Fruit fly (Drosophila melanogaster) whole organism, pupa: Measurements from ENCODE around the gene Strip.

Source experiments
- CG10348 ChIP-seq: fragments of 200-800 bp; sonication (Bioruptor generic); IDR thresholded peaks from 2 replicates; pipeline ENCODE4 v1.3.6; 2022; ENCODE audit warnings: missing biosample characterization, missing genetic modification characterization
- CG12605 ChIP-seq: fragments of 200-800 bp; sonication (Bioruptor generic); IDR thresholded peaks from 2 replicates; pipeline ENCODE4 v1.3.6; 2022; ENCODE audit warnings: missing biosample characterization, missing genetic modification characterization
- CG13204 ChIP-seq: fragments of 200-800 bp; sonication (Bioruptor generic); optimal IDR thresholded peaks from 2 replicates; lab custom pipeline; 2018; ENCODE audit warnings: missing biosample characterization, mild to moderate bottlenecking, missing genetic modification characterization, moderate library complexity
- CG14655 ChIP-seq: fragments of 200-800 bp; sonication (Bioruptor generic); optimal IDR thresholded peaks from 3 replicates; lab custom pipeline; 2017; ENCODE audit warnings: mild to moderate bottlenecking, missing biosample characterization, missing genetic modification reagents, missing genetic modification characterization
- CG15710 ChIP-seq: fragments of 200-800 bp; sonication (Bioruptor generic); optimal IDR thresholded peaks from 2 replicates; lab custom pipeline; 2018; ENCODE audit warnings: missing biosample characterization, mild to moderate bottlenecking, missing genetic modification characterization, moderate library complexity
- CG17806 ChIP-seq: fragments of 200-800 bp; sonication (Bioruptor generic); optimal IDR thresholded peaks from 2 replicates; lab custom pipeline; 2018; ENCODE audit warnings: missing biosample characterization, mild to moderate bottlenecking, missing genetic modification characterization, moderate library complexity
- CG32121 ChIP-seq: fragments of 200-800 bp; sonication (Bioruptor generic); IDR thresholded peaks from 2 replicates; pipeline ENCODE4 v1.3.6; 2022; ENCODE audit warnings: missing biosample characterization, missing genetic modification characterization
- CG34367 ChIP-seq: fragments of 200-800 bp; sonication (Bioruptor generic); optimal IDR thresholded peaks from 2 replicates; lab custom pipeline; 2018; ENCODE audit warnings: missing biosample characterization, mild to moderate bottlenecking, missing genetic modification characterization
- CG4496 ChIP-seq: fragments of 200-800 bp; sonication (Bioruptor generic); IDR thresholded peaks from 3 replicates; pipeline ENCODE4 v1.3.6; 2022; ENCODE audit warnings: missing biosample characterization, missing genetic modification characterization
- CG8159 ChIP-seq: fragments of 200-800 bp; sonication (Bioruptor generic); optimal IDR thresholded peaks from 3 replicates; lab custom pipeline; 2018; ENCODE audit warnings: missing biosample characterization, mild to moderate bottlenecking, missing genetic modification characterization, moderate library complexity
- CG8301 ChIP-seq: fragments of 200-800 bp; sonication (Bioruptor generic); optimal IDR thresholded peaks from 2 replicates; lab custom pipeline; 2018; ENCODE audit warnings: missing biosample characterization, mild to moderate bottlenecking, missing genetic modification characterization
- CG9948 ChIP-seq: fragments of 200-800 bp; sonication (Bioruptor generic); optimal IDR thresholded peaks from 2 replicates; lab custom pipeline; 2018; ENCODE audit warnings: missing biosample characterization, mild to moderate bottlenecking, missing genetic modification characterization, moderate library complexity
- D1 ChIP-seq: fragments of 200-800 bp; sonication (Bioruptor generic); optimal IDR thresholded peaks from 2 replicates; lab custom pipeline; 2018; ENCODE audit warnings: missing biosample characterization, mild to moderate bottlenecking, missing genetic modification characterization, moderate library complexity
- EcR ChIP-seq: fragments of 200-800 bp; sonication (Bioruptor generic); optimal IDR thresholded peaks from 3 replicates; lab custom pipeline; 2019; ENCODE audit warnings: missing biosample characterization, missing genetic modification characterization, mild to moderate bottlenecking, moderate library complexity, missing genetic modification reagents
- Ets98B ChIP-seq: fragments of 200-800 bp; sonication (Bioruptor generic); IDR thresholded peaks from 2 replicates; pipeline ENCODE4 v1.3.6; 2022; ENCODE audit warnings: missing biosample characterization, missing genetic modification characterization
- Pif1A ChIP-seq: fragments of 200-800 bp; sonication (Bioruptor generic); optimal IDR thresholded peaks from 3 replicates; lab custom pipeline; 2016; ENCODE audit warnings: missing biosample characterization, missing genetic modification characterization
- Pif1B ChIP-seq: fragments of 200-800 bp; sonication (Bioruptor generic); optimal IDR thresholded peaks from 3 replicates; lab custom pipeline; 2016; ENCODE audit warnings: missing biosample characterization, missing genetic modification characterization
- Snoo ChIP-seq: fragments of 200-800 bp; sonication (Bioruptor generic); optimal IDR thresholded peaks from 3 replicates; lab custom pipeline; 2017; ENCODE audit warnings: missing biosample characterization, mild to moderate bottlenecking, missing genetic modification characterization, inconsistent platforms
- fd96Ca ChIP-seq: fragments of 200-800 bp; sonication (Bioruptor generic); IDR thresholded peaks from 3 replicates; pipeline ENCODE4 v1.3.6; 2022; ENCODE audit warnings: missing biosample characterization, missing genetic modification characterization
- gl ChIP-seq: fragments of 200-800 bp; sonication (Bioruptor generic); optimal IDR thresholded peaks from 2 replicates; lab custom pipeline; 2018; ENCODE audit warnings: missing biosample characterization, mild to moderate bottlenecking, missing genetic modification characterization
- rn ChIP-seq: fragments of 200-800 bp; sonication (Bioruptor generic); IDR thresholded peaks from 2 replicates; pipeline ENCODE4 v1.3.6; 2022; ENCODE audit warnings: missing biosample characterization, missing genetic modification characterization

Gene Strip

dm6 chr3L:3353297-3353696, 24.6 kb upstream of the Strip start:
- TF ChIP-seq D1 (no peak), rn (GFP tag; lab: Robert Waterston, UW) (no peak), Ets98B (GFP tag; lab: Robert Waterston, UW) (no peak), fd96Ca (GFP tag; lab: Robert Waterston, UW) (no peak), CG15710 (no peak), CG32121 (GFP tag; lab: Robert Waterston, UW) (no peak), CG14655 (GFP tag; lab: Kevin White, UChicago) (no peak), CG4496 (GFP tag; lab: Robert Waterston, UW) (no peak), EcR (GFP tag; lab: Kevin White, UChicago) (no peak), gl (tag; lab: Kevin White, UChicago) (no peak), CG34367 (tag; lab: Kevin White, UChicago) (no peak), CG17806 (tag; lab: Kevin White, UChicago) (no peak), CG8301 (no peak), Pif1A (GFP tag; lab: Kevin White, UChicago) (no peak), Pif1B (no peak), CG13204 (GFP tag; lab: Kevin White, UChicago) (no peak), CG8159 (tag; lab: Kevin White, UChicago) (no peak), CG9948 (tag; lab: Kevin White, UChicago) (no peak), Snoo (no peak), CG10348 (no peak)

dm6 chr3L:3352516-3352915, 23.8 kb upstream of the Strip start:
- TF ChIP-seq gl (tag; lab: Kevin White, UChicago): no peak
- TF ChIP-seq CG4496 (GFP tag; lab: Robert Waterston, UW): no peak
- TF ChIP-seq CG15710: no peak
- TF ChIP-seq rn (GFP tag; lab: Robert Waterston, UW): no peak
- no peak for TF ChIP-seq Pif1B
- no peak for TF ChIP-seq fd96Ca (GFP tag; lab: Robert Waterston, UW)
- TF ChIP-seq CG10348: no peak
- TF ChIP-seq CG17806 (tag; lab: Kevin White, UChicago): no peak
- no peak for TF ChIP-seq Snoo
- no peak for TF ChIP-seq CG13204 (GFP tag; lab: Kevin White, UChicago)
- no peak for TF ChIP-seq CG9948 (tag; lab: Kevin White, UChicago)
- no peak for TF ChIP-seq CG12605 (GFP tag; lab: Robert Waterston, UW)
- no peak for TF ChIP-seq CG34367 (tag; lab: Kevin White, UChicago)
- TF ChIP-seq EcR (GFP tag; lab: Kevin White, UChicago): no peak
- no peak for TF ChIP-seq D1
- no peak for TF ChIP-seq CG14655 (GFP tag; lab: Kevin White, UChicago)
- TF ChIP-seq Ets98B (GFP tag; lab: Robert Waterston, UW): no peak
- TF ChIP-seq CG8301: no peak
- TF ChIP-seq CG32121 (GFP tag; lab: Robert Waterston, UW): no peak

dm6 chr3L:3351814-3352359, 23.2 kb upstream of the Strip start:
- TF ChIP-seq gl (tag; lab: Kevin White, UChicago) (no peak), rn (GFP tag; lab: Robert Waterston, UW) (no peak), Snoo (no peak), EcR (GFP tag; lab: Kevin White, UChicago) (peak; percentile 27)

- TF ChIP-seq CG17806 (tag; lab: Kevin White, UChicago) (no peak), CG12605 (GFP tag; lab: Robert Waterston, UW) (no peak), CG15710 (no peak)
Measured at dm6 chr3L:3350572-3351343, 22.1 kb upstream of the Strip start.

- no peak for TF ChIP-seq CG32121 (GFP tag; lab: Robert Waterston, UW)
Measured at dm6 chr3L:3349825-3350123, 21.1 kb upstream of the Strip start.

dm6 chr3L:3348956-3349824, 20.5 kb upstream of the Strip start:
- TF ChIP-seq CG9948 (tag; lab: Kevin White, UChicago): no peak
- TF ChIP-seq CG13204 (GFP tag; lab: Kevin White, UChicago): no peak
- TF ChIP-seq Pif1B: no peak
- TF ChIP-seq D1: no peak
- TF ChIP-seq CG8159 (tag; lab: Kevin White, UChicago): no peak
- 0 out of 3 replicates have a peak, but pooled peaks have one; percentile 26 for TF ChIP-seq CG4496 (GFP tag; lab: Robert Waterston, UW)
- TF ChIP-seq EcR (GFP tag; lab: Kevin White, UChicago): peak; percentile 53
